Fruit fly (Drosophila melanogaster): ENCODE results near the gene lili.

DNA sequence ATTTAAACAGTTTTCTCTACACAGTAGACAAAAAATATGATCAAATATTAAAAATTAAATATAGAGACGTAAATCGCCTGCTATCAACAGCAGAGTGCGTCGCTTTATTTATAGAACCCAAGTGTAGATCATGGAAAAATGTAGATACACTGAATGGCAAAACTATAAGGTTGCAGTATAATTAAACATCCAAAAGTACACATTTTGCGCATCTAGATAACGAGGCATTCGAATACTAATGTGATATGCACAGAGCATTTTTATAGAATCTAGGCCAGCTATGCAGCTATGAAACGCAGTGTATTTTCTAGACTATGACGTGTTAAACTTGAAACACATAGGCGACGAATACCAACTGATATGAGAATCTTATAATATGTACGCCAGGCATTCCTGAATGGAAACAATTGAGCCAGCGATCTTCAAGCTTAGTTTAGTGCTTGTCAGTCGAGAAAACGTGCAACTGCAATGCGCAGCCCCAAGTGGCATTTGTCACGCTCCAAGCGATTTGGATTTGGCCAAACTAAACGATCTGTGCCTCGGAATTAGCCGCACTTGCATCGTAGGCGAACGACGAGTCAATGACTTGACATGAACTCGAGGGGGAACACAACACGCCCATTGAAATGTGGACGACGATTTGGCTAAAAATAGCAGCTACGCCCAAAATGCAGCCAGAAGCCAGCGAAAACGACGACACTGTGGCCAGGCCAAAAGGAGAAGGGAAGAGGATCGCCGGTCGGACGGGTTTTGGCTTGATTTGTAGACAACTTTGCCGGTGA lies 2.8 kb downstream of the lili start:
- TF ChIP-seq CG7101 (tag; optimal IDR thresholded peaks at IDR 0.05), result peak; percentile 96
- peak; percentile 9 for TF ChIP-seq CG1620 (GFP tag; optimal IDR thresholded peaks at IDR 0.05)
- peak; percentile 97 for TF ChIP-seq CG33017 (tag; optimal IDR thresholded peaks at IDR 0.05)
- TF ChIP-seq Mnt (GFP tag; optimal IDR thresholded peaks at IDR 0.05), result peak; percentile 64
- TF ChIP-seq cnc (optimal IDR thresholded peaks at IDR 0.05), result no peak
- TF ChIP-seq Hr96 (GFP tag; optimal IDR thresholded peaks at IDR 0.05), result peak; percentile 80
- TF ChIP-seq tj (GFP tag; optimal IDR thresholded peaks at IDR 0.05), result peak; percentile 23
- peak; percentile 81 for TF ChIP-seq CG5204 (GFP tag; optimal IDR thresholded peaks at IDR 0.05)
- TF ChIP-seq Crg-1 (GFP tag; optimal IDR thresholded peaks at IDR 0.05), result peak; percentile 78
- TF ChIP-seq Clk (GFP tag; optimal IDR thresholded peaks at IDR 0.05), result peak; percentile 67
- TF ChIP-seq cic (GFP tag; optimal IDR thresholded peaks at IDR 0.05), result peak; percentile 56
- peak; percentile 94 for TF ChIP-seq kay (GFP tag; ENCODE audit: borderline replicate concordance)
- peak; percentile 79 for TF ChIP-seq bab1 (GFP tag; optimal IDR thresholded peaks at IDR 0.05)
- peak; percentile 88 for TF ChIP-seq CG14711 (tag; optimal IDR thresholded peaks at IDR 0.05)

All from whole organism, adult.